Worm (Caenorhabditis elegans): ENCODE measurements around the gene F22B8.3.

DNA sequence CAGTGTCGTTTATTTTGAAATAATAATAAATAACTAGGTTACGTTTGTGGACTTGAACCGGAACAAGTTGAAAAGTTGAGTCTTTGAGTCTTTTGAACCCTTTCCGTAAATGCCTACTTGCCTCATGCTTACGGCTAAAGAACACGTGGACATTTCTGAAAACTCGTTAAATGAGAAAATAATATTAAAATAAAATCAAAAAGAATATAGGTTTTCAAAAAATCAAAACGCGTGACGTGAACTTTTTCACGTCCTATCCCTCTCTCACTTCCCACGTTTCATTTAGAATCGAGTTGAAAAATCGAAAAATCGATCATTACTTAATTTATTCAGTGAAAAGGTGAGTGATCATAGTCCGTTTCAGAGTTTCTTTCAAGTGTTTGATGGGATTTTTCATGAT lies 41.6 kb upstream of the F22B8.3 start, which contains the start of gene best-12:
- TF ChIP-seq dao-5 (tag; optimal IDR thresholded peaks at IDR 0.05) (no peak), W03F9.2 (tag; optimal IDR thresholded peaks at IDR 0.05) (no peak), him-1 (tag; optimal IDR thresholded peaks at IDR 0.05) (no peak)

Measured in whole organism, L4/young adult.